Fruit fly (Drosophila melanogaster) whole organism, embryonic: ENCODE results near the gene CG15332.
A peak's percentile ranks its signal among the peaks of the same experiment; 100 is the strongest.

Experiments
- Awh ChIP-seq: fragments of 200-800 bp; sonication (Bioruptor generic); IDR thresholded peaks from 2 replicates; pipeline ENCODE4, ENCODE4 v1.3.6; 2022; ENCODE audit warnings: missing biosample characterization, missing genetic modification characterization
- CG10462 ChIP-seq: fragments of 200-800 bp; sonication (Bioruptor generic); optimal IDR thresholded peaks from 2 replicates; lab custom pipeline; 2016; ENCODE audit warnings: missing biosample characterization, missing genetic modification characterization
- CG11456 ChIP-seq: fragments of 200-800 bp; sonication (Bioruptor generic); IDR thresholded peaks from 3 replicates; pipeline ENCODE4 v1.3.6; 2022; ENCODE audit warnings: missing biosample characterization, missing genetic modification characterization
- CG11696 ChIP-seq: fragments of 200-800 bp; sonication (Bioruptor generic); IDR thresholded peaks from 2 replicates; pipeline ENCODE4 v1.3.6; 2022; ENCODE audit warnings: missing biosample characterization, missing genetic modification characterization
- CG12155 ChIP-seq: fragments of 200-800 bp; sonication (Bioruptor generic); optimal IDR thresholded peaks from 3 replicates; lab custom pipeline; 2016; ENCODE audit warnings: missing biosample characterization, missing genetic modification characterization
- CG16815 ChIP-seq: fragments of 200-800 bp; sonication (Bioruptor generic); optimal IDR thresholded peaks from 3 replicates; lab custom pipeline; 2017; ENCODE audit warnings: missing biosample characterization, mild to moderate bottlenecking, missing genetic modification characterization
- CG17328 ChIP-seq: fragments of 200-800 bp; sonication (Bioruptor generic); IDR thresholded peaks from 2 replicates; pipeline ENCODE4 v1.3.6; 2022; ENCODE audit warnings: missing biosample characterization, missing genetic modification characterization
- CG17359 ChIP-seq: fragments of 200-800 bp; sonication (Bioruptor generic); optimal IDR thresholded peaks from 3 replicates; lab custom pipeline; 2018; ENCODE audit warnings: missing biosample characterization, mild to moderate bottlenecking, missing genetic modification characterization, moderate library complexity
- CG18011 ChIP-seq: fragments of 200-800 bp; sonication (Bioruptor generic); optimal IDR thresholded peaks from 2 replicates; lab custom pipeline; 2017; ENCODE audit warnings: missing biosample characterization, missing genetic modification characterization, mild to moderate bottlenecking, moderate library complexity, missing genotype
- CG2120 ChIP-seq: fragments of 200-800 bp; sonication (Bioruptor generic); optimal IDR thresholded peaks from 3 replicates; lab custom pipeline; 2016; ENCODE audit warnings: missing biosample characterization, missing genetic modification characterization
- CG3281 ChIP-seq: fragments of 200-800 bp; sonication (Bioruptor generic); optimal IDR thresholded peaks from 3 replicates; lab custom pipeline; 2017; ENCODE audit warnings: missing biosample characterization, mild to moderate bottlenecking, missing genetic modification characterization
- CG4617 ChIP-seq: fragments of 200-800 bp; sonication (Bioruptor generic); optimal IDR thresholded peaks from 3 replicates; lab custom pipeline; 2016; ENCODE audit warnings: missing biosample characterization, missing genetic modification characterization, borderline replicate concordance
- CG4707 ChIP-seq: fragments of 200-800 bp; sonication (Bioruptor generic); optimal IDR thresholded peaks from 2 replicates; lab custom pipeline; 2018; ENCODE audit warnings: missing biosample characterization, mild to moderate bottlenecking, missing genetic modification characterization, moderate library complexity
- CG6791 ChIP-seq: fragments of 200-800 bp; sonication (Bioruptor generic); IDR thresholded peaks from 3 replicates; pipeline ENCODE4 v1.3.6; 2022; ENCODE audit warnings: missing biosample characterization, missing genetic modification characterization; ENCODE audit not compliant: partially characterized antibody
- CG7786 ChIP-seq: fragments of 200-800 bp; sonication (Bioruptor generic); optimal IDR thresholded peaks from 2 replicates; lab custom pipeline; 2016; ENCODE audit warnings: missing biosample characterization, missing genetic modification characterization
- CG7839 ChIP-seq: fragments of 200-800 bp; sonication (Bioruptor generic); optimal IDR thresholded peaks from 3 replicates; lab custom pipeline; 2018; ENCODE audit warnings: missing biosample characterization, mild to moderate bottlenecking, missing genetic modification characterization, moderate library complexity
- CG9437 ChIP-seq: fragments of 200-800 bp; sonication (Bioruptor generic); optimal IDR thresholded peaks from 2 replicates; lab custom pipeline; 2018; ENCODE audit warnings: missing biosample characterization, mild to moderate bottlenecking, missing genetic modification characterization
- CG9797 ChIP-seq: fragments of 200-800 bp; sonication (Bioruptor generic); optimal IDR thresholded peaks from 3 replicates; lab custom pipeline; 2018; ENCODE audit warnings: missing biosample characterization, mild to moderate bottlenecking, missing genetic modification characterization
- Dek ChIP-seq: fragments of 200-800 bp; sonication (Bioruptor generic); optimal IDR thresholded peaks from 3 replicates; lab custom pipeline; 2019; ENCODE audit warnings: missing biosample characterization, mild to moderate bottlenecking, missing genetic modification characterization, moderate library complexity
- Fer3 ChIP-seq: fragments of 200-800 bp; sonication (Bioruptor generic); optimal IDR thresholded peaks from 2 replicates; lab custom pipeline; 2018; ENCODE audit warnings: missing biosample characterization, mild to moderate bottlenecking, missing genetic modification characterization, moderate library complexity
- Lhr ChIP-seq: fragments of 200-800 bp; sonication (Bioruptor generic); optimal IDR thresholded peaks from 3 replicates; lab custom pipeline; 2017; ENCODE audit warnings: mild to moderate bottlenecking, missing biosample characterization, missing genetic modification reagents, missing genetic modification characterization
- Lim3 ChIP-seq: fragments of 200-800 bp; sonication (Bioruptor generic); IDR thresholded peaks from 2 replicates; pipeline ENCODE4 v1.3.6; 2022; ENCODE audit warnings: missing biosample characterization, missing genetic modification characterization
- Lpt ChIP-seq: fragments of >200 bp; optimal IDR thresholded peaks from 2 replicates; lab custom pipeline; 2018; ENCODE audit warnings: missing biosample characterization, missing genetic modification characterization
- Meics ChIP-seq: fragments of 200-800 bp; sonication (Bioruptor generic); optimal IDR thresholded peaks from 2 replicates; lab custom pipeline; 2017; ENCODE audit warnings: missing biosample characterization, mild to moderate bottlenecking, missing genetic modification characterization
- NC2α ChIP-seq: fragments of 200-800 bp; sonication (Bioruptor generic); optimal IDR thresholded peaks from 2 replicates; lab custom pipeline; 2016; ENCODE audit warnings: missing biosample characterization, missing genetic modification characterization
- Nf-YC ChIP-seq: fragments of 200-800 bp; optimal IDR thresholded peaks from 3 replicates; lab custom pipeline; 2019; ENCODE audit warnings: missing biosample characterization, mild to moderate bottlenecking, missing genetic modification characterization, moderate library complexity
- Oli ChIP-seq: fragments of 200-800 bp; sonication (Bioruptor generic); optimal IDR thresholded peaks from 2 replicates; lab custom pipeline; 2018; ENCODE audit warnings: missing biosample characterization, mild to moderate bottlenecking, missing genetic modification characterization, moderate library complexity
- Poxn ChIP-seq: fragments of 200-800 bp; sonication (Bioruptor generic); IDR thresholded peaks from 2 replicates; pipeline ENCODE4 v1.3.6; 2022; ENCODE audit warnings: missing biosample characterization, missing genetic modification characterization
- Six4 ChIP-seq: fragments of 200-800 bp; sonication (Bioruptor generic); optimal IDR thresholded peaks from 2 replicates; lab custom pipeline; 2016; ENCODE audit warnings: missing biosample characterization, missing genetic modification characterization
- Sox100B ChIP-seq: fragments of 200-800 bp; sonication (Bioruptor generic); optimal IDR thresholded peaks from 3 replicates; lab custom pipeline; 2018; ENCODE audit warnings: missing biosample characterization, mild to moderate bottlenecking, missing genetic modification characterization
- Spps ChIP-seq: fragments of 200-800 bp; sonication (Bioruptor generic); optimal IDR thresholded peaks from 2 replicates; lab custom pipeline; 2018; ENCODE audit warnings: missing biosample characterization, mild to moderate bottlenecking, missing genetic modification characterization
- Taf1 ChIP-seq: fragments of 200-800 bp; sonication (Bioruptor generic); IDR thresholded peaks from 2 replicates; pipeline ENCODE4 v1.3.6; 2022; ENCODE audit warnings: missing biosample characterization, missing genetic modification characterization
- Usf ChIP-seq: fragments of 200-800 bp; sonication (Bioruptor generic); optimal IDR thresholded peaks from 2 replicates; lab custom pipeline; 2017; ENCODE audit warnings: missing genotype, missing biosample characterization, missing genetic modification characterization
- aop ChIP-seq: fragments of 200-800 bp; sonication (Bioruptor generic); IDR thresholded peaks from 2 replicates; pipeline ENCODE4 v1.3.6; 2022; ENCODE audit warnings: missing biosample characterization, missing genetic modification characterization
- br ChIP-seq: fragments of >200 bp; optimal IDR thresholded peaks from 2 replicates; lab custom pipeline; 2017
- dysf ChIP-seq: fragments of 200-800 bp; sonication (Bioruptor generic); IDR thresholded peaks from 3 replicates; pipeline ENCODE4 v1.3.6; 2022; ENCODE audit warnings: missing biosample characterization, missing genetic modification characterization
- gt ChIP-seq: fragments of 200-800 bp; sonication (Bioruptor generic); IDR thresholded peaks from 2 replicates; pipeline ENCODE4 v1.3.6; 2022; ENCODE audit warnings: missing biosample characterization, missing genetic modification characterization
- h ChIP-seq: fragments of >200 bp; optimal IDR thresholded peaks from 2 replicates; lab custom pipeline; 2017
- her ChIP-seq: fragments of 200-800 bp; sonication (Bioruptor generic); optimal IDR thresholded peaks from 2 replicates; lab custom pipeline; 2016; ENCODE audit warnings: missing biosample characterization, missing genetic modification characterization
- hth ChIP-seq: fragments of >200 bp; optimal IDR thresholded peaks from 2 replicates; lab custom pipeline; 2017; ENCODE audit warnings: inconsistent platforms
- jing ChIP-seq: fragments of 200-800 bp; sonication (Bioruptor generic); optimal IDR thresholded peaks from 2 replicates; lab custom pipeline; 2018; ENCODE audit warnings: missing biosample characterization, mild to moderate bottlenecking, missing genetic modification characterization
- lilli ChIP-seq: fragments of 200-800 bp; sonication (Bioruptor generic); optimal IDR thresholded peaks from 3 replicates; lab custom pipeline; 2016; ENCODE audit warnings: missing biosample characterization, missing genetic modification characterization
- lola ChIP-seq, 3 experiments: fragments of >200 bp in 2 of 3; fragments of 200-800 bp in 1 of 3; sonication (Bioruptor generic) in 1 of 3; optimal IDR thresholded peaks; 2 replicates each; lab custom pipeline; 2017 to 2019; ENCODE audit warnings: missing biosample characterization in 3 of 3, missing genetic modification characterization in 3 of 3, mild to moderate bottlenecking in 1 of 3, moderate library complexity in 1 of 3
- luna ChIP-seq: fragments of 200-800 bp; sonication (Bioruptor generic); optimal IDR thresholded peaks from 2 replicates; lab custom pipeline; 2016; ENCODE audit warnings: missing biosample characterization, missing genetic modification characterization
- phol ChIP-seq: fragments of 200-800 bp; sonication (Bioruptor generic); optimal IDR thresholded peaks from 3 replicates; lab custom pipeline; 2018; ENCODE audit warnings: missing biosample characterization, mild to moderate bottlenecking, missing genetic modification characterization, moderate library complexity
- salm ChIP-seq: fragments of 200-800 bp; sonication (Bioruptor generic); optimal IDR thresholded peaks from 2 replicates; lab custom pipeline; 2018; ENCODE audit warnings: missing biosample characterization, mild to moderate bottlenecking, missing genetic modification characterization
- stwl ChIP-seq: fragments of 200-800 bp; sonication (Bioruptor generic); optimal IDR thresholded peaks from 3 replicates; lab custom pipeline; 2018; ENCODE audit warnings: missing biosample characterization, mild to moderate bottlenecking, missing genetic modification characterization, moderate library complexity
- tin ChIP-seq: fragments of 200-800 bp; sonication (Bioruptor generic); optimal IDR thresholded peaks from 3 replicates; lab custom pipeline; 2016; ENCODE audit warnings: missing biosample characterization, missing genetic modification characterization
- tna ChIP-seq: fragments of 200-800 bp; sonication (Bioruptor generic); IDR thresholded peaks from 2 replicates; pipeline ENCODE4 v1.3.6; 2022; ENCODE audit warnings: missing biosample characterization, missing genetic modification characterization; ENCODE audit not compliant: partially characterized antibody
- z ChIP-seq: fragments of 200-800 bp; sonication (Bioruptor generic); IDR thresholded peaks from 3 replicates; pipeline ENCODE4 v1.3.6; 2022; ENCODE audit warnings: missing biosample characterization, missing genetic modification characterization
- zen2 ChIP-seq: fragments of 200-800 bp; sonication (Bioruptor generic); IDR thresholded peaks from 3 replicates; pipeline ENCODE4 v1.3.6; 2022; ENCODE audit warnings: missing biosample characterization, missing genetic modification characterization; ENCODE audit not compliant: partially characterized antibody
- zfh1 ChIP-seq: fragments of 200-800 bp; sonication (Bioruptor generic); IDR thresholded peaks from 3 replicates; pipeline ENCODE4 v1.3.6; 2022; ENCODE audit warnings: missing biosample characterization, missing genetic modification characterization

The CG15332 gene

DNA sequence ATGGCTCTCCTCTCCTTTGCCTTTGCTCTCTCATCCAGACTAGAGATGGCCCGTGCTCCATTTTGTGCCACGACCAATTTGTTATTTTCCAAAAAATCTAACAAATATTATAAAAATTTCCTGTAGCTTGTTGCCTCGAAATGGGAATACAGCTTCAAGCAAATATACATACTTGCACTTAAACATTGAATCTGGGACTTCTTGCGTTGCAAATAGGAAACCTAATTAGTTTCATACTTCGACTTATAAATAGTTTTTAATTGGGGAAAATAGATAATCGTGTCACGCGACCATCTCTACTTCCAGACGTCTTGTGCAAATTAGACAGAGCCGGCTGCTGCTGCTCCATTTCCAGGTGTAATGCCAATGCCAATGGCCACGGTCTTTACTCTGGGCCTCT lies 14.6 kb upstream of the CG15332 start (continued):
- TF ChIP-seq luna (GFP tag; lab: Kevin White, UChicago) (no peak), Dek (tag; lab: Kevin White, UChicago) (peak; percentile 49), her (GFP tag; lab: Kevin White, UChicago) (no peak), zfh1 (peak; percentile 38; the same call in 2 of the 3 replicates), Poxn (no peak), Lhr (GFP tag; lab: Kevin White, UChicago) (no peak), h (no peak), Awh (GFP tag; lab: Robert Waterston, UW) (no peak), CG17359 (tag; lab: Kevin White, UChicago) (peak; percentile 63), CG11696 (GFP tag; lab: Robert Waterston, UW) (no peak), CG2120 (peak; percentile 65), CG10462 (no peak), CG18011 (GFP tag; lab: Kevin White, UChicago) (no peak), CG17328 (GFP tag; lab: Robert Waterston, UW) (no peak), lilli (peak; percentile 68), CG16815 (GFP tag; lab: Kevin White, UChicago) (no peak), CG4707 (GFP tag; lab: Kevin White, UChicago) (no peak), NC2α (GFP tag; lab: Kevin White, UChicago) (no peak), phol (tag; lab: Kevin White, UChicago) (peak; percentile 64), stwl (no peak), tna (no peak), Six4 (GFP tag; lab: Kevin White, UChicago) (no peak), tin (GFP tag; lab: Kevin White, UChicago) (peak; percentile 23), Spps (no peak), CG7786 (GFP tag; lab: Kevin White, UChicago) (peak; percentile 7), br (lab: Kevin White, UChicago) (no peak), gt (GFP tag; lab: Robert Waterston, UW) (no peak), zen2 (GFP tag; lab: Robert Waterston, UW) (no peak; the same call in 2 of the 3 replicates), lola (GFP tag; optimal IDR thresholded peaks at IDR 0.05; lab: Kevin White, UChicago) (peak in 1 of 3 experiments; percentile 33), Oli (tag; lab: Kevin White, UChicago) (peak; percentile 60), dysf (GFP tag; lab: Robert Waterston, UW) (peak; percentile 67), CG11456 (GFP tag; lab: Robert Waterston, UW) (no peak), salm (tag; lab: Kevin White, UChicago) (no peak), Meics (GFP tag; lab: Kevin White, UChicago) (peak; percentile 62), CG12155 (GFP tag; lab: Kevin White, UChicago) (peak; percentile 8), CG4617 (GFP tag; lab: Kevin White, UChicago) (no peak), aop (GFP tag; lab: Robert Waterston, UW) (no peak), Nf-YC (tag; lab: Kevin White, UChicago) (peak; percentile 18), CG6791 (GFP tag; lab: Robert Waterston, UW) (no peak), CG7839 (tag; lab: Kevin White, UChicago) (peak; percentile 67), Fer3 (tag; lab: Kevin White, UChicago) (peak; percentile 57), CG9797 (GFP tag; lab: Kevin White, UChicago) (no peak), CG9437 (GFP tag; lab: Kevin White, UChicago) (peak; percentile 13), Lim3 (GFP tag; lab: Robert Waterston, UW) (no peak), jing (GFP tag; lab: Kevin White, UChicago) (peak; percentile 8), z (GFP tag; lab: Robert Waterston, UW) (no peak), Taf1 (no peak), Lpt (GFP tag; lab: Kevin White, UChicago) (no peak), Usf (GFP tag; lab: Kevin White, UChicago) (no peak), hth (lab: Kevin White, UChicago) (no peak), Sox100B (GFP tag; lab: Kevin White, UChicago) (peak; percentile 49), CG3281 (GFP tag; lab: Kevin White, UChicago) (peak; percentile 43)
